Fruit fly (Drosophila melanogaster) whole organism, embryonic: ENCODE measurements around the gene odd.

Source experiments
- Atf6 ChIP-seq: fragments of 200-800 bp; sonication (Bioruptor generic); IDR thresholded peaks from 2 replicates; pipeline ENCODE4 v1.3.6; 2022; ENCODE audit warnings: missing biosample characterization, missing genetic modification characterization
- CG10321 ChIP-seq: fragments of 200-800 bp; sonication (Bioruptor generic); IDR thresholded peaks from 2 replicates; pipeline ENCODE4 v1.3.6; 2022; ENCODE audit warnings: missing biosample characterization, missing genetic modification characterization
- CG10431 ChIP-seq: fragments of 200-800 bp; sonication (Bioruptor generic); optimal IDR thresholded peaks from 3 replicates; lab custom pipeline; 2018; ENCODE audit warnings: missing biosample characterization, mild to moderate bottlenecking, missing genetic modification characterization
- CG12236 ChIP-seq: fragments of 200-800 bp; sonication (Bioruptor generic); optimal IDR thresholded peaks from 2 replicates; lab custom pipeline; 2016; ENCODE audit warnings: missing biosample characterization, missing genetic modification characterization
- CG13287 ChIP-seq: fragments of 200-800 bp; sonication (Bioruptor generic); IDR thresholded peaks from 2 replicates; pipeline ENCODE4 v1.3.6; 2022; ENCODE audit warnings: missing biosample characterization, missing genetic modification characterization; ENCODE audit not compliant: partially characterized antibody
- CG13894 ChIP-seq: fragments of 200-800 bp; sonication (Bioruptor generic); optimal IDR thresholded peaks from 3 replicates; lab custom pipeline; 2018; ENCODE audit warnings: missing biosample characterization, mild to moderate bottlenecking, missing genetic modification characterization, moderate library complexity
- CG14050 ChIP-seq: fragments of 200-800 bp; sonication (Bioruptor generic); IDR thresholded peaks from 3 replicates; pipeline ENCODE4 v1.3.6; 2022; ENCODE audit warnings: missing biosample characterization, missing genetic modification characterization
- CG14860 ChIP-seq: fragments of 200-800 bp; sonication (Bioruptor generic); IDR thresholded peaks from 3 replicates; pipeline ENCODE4 v1.3.6; 2022; ENCODE audit warnings: missing biosample characterization, missing genetic modification characterization; ENCODE audit not compliant: partially characterized antibody
- CG15269 ChIP-seq: fragments of 200-800 bp; sonication (Bioruptor generic); optimal IDR thresholded peaks from 2 replicates; lab custom pipeline; 2018; ENCODE audit warnings: missing biosample characterization, mild to moderate bottlenecking, missing genetic modification characterization, moderate library complexity
- CG16813 ChIP-seq: fragments of 200-800 bp; sonication (Bioruptor generic); IDR thresholded peaks from 3 replicates; pipeline ENCODE4 v1.3.6; 2022; ENCODE audit warnings: missing biosample characterization, missing genetic modification characterization; ENCODE audit not compliant: partially characterized antibody
- CG17328 ChIP-seq: fragments of 200-800 bp; sonication (Bioruptor generic); IDR thresholded peaks from 2 replicates; pipeline ENCODE4 v1.3.6; 2022; ENCODE audit warnings: missing biosample characterization, missing genetic modification characterization
- CG17359 ChIP-seq: fragments of 200-800 bp; sonication (Bioruptor generic); optimal IDR thresholded peaks from 3 replicates; lab custom pipeline; 2018; ENCODE audit warnings: missing biosample characterization, mild to moderate bottlenecking, missing genetic modification characterization, moderate library complexity
- CG18619 ChIP-seq: fragments of 200-800 bp; sonication (Bioruptor generic); optimal IDR thresholded peaks from 3 replicates; lab custom pipeline; 2017; ENCODE audit warnings: missing biosample characterization, mild to moderate bottlenecking, missing genetic modification characterization
- CG7271 ChIP-seq: fragments of 200-800 bp; sonication (Bioruptor generic); optimal IDR thresholded peaks from 2 replicates; lab custom pipeline; 2018; ENCODE audit warnings: missing biosample characterization, mild to moderate bottlenecking, missing genetic modification characterization, moderate library complexity
- CHES-1-like ChIP-seq: fragments of 200-800 bp; sonication (Bioruptor generic); optimal IDR thresholded peaks from 2 replicates; lab custom pipeline; 2016; ENCODE audit warnings: missing biosample characterization, missing genetic modification characterization
- Chrac-16 ChIP-seq: fragments of 200-800 bp; sonication (Bioruptor generic); optimal IDR thresholded peaks from 3 replicates; lab custom pipeline; 2016; ENCODE audit warnings: missing biosample characterization, missing genetic modification characterization
- Fer3 ChIP-seq: fragments of 200-800 bp; sonication (Bioruptor generic); optimal IDR thresholded peaks from 2 replicates; lab custom pipeline; 2018; ENCODE audit warnings: missing biosample characterization, mild to moderate bottlenecking, missing genetic modification characterization, moderate library complexity
- HLH54F ChIP-seq: fragments of 200-800 bp; sonication (Bioruptor generic); optimal IDR thresholded peaks from 3 replicates; lab custom pipeline; 2016; ENCODE audit warnings: missing biosample characterization, missing genetic modification characterization
- HmgZ ChIP-seq: fragments of 200-800 bp; sonication (Bioruptor generic); optimal IDR thresholded peaks from 2 replicates; lab custom pipeline; 2018; ENCODE audit warnings: missing biosample characterization, mild to moderate bottlenecking, missing genetic modification characterization
- Hmx ChIP-seq: fragments of 200-800 bp; sonication (Bioruptor generic); optimal IDR thresholded peaks from 2 replicates; lab custom pipeline; 2016; ENCODE audit warnings: missing biosample characterization, missing genetic modification characterization
- Jarid2 ChIP-seq: fragments of 200-800 bp; sonication (Bioruptor generic); optimal IDR thresholded peaks from 3 replicates; lab custom pipeline; 2017; ENCODE audit warnings: mild to moderate bottlenecking, missing biosample characterization, missing genetic modification reagents, missing genetic modification characterization
- Mrtf ChIP-seq: fragments of 200-800 bp; sonication (Bioruptor generic); IDR thresholded peaks from 3 replicates; pipeline ENCODE4 v1.3.6; 2022; ENCODE audit warnings: missing biosample characterization, missing genetic modification characterization
- NFAT ChIP-seq: fragments of 200-800 bp; sonication (Bioruptor generic); IDR thresholded peaks from 2 replicates; pipeline ENCODE4 v1.3.6; 2022; ENCODE audit warnings: missing biosample characterization, missing genetic modification characterization
- Opbp ChIP-seq: fragments of 200-800 bp; sonication (Bioruptor generic); IDR thresholded peaks from 3 replicates; pipeline ENCODE4 v1.3.6; 2022; ENCODE audit warnings: missing biosample characterization, missing genetic modification characterization; ENCODE audit not compliant: partially characterized antibody
- ac ChIP-seq: fragments of 200-800 bp; sonication (Bioruptor generic); optimal IDR thresholded peaks from 3 replicates; lab custom pipeline; 2017; ENCODE audit warnings: missing biosample characterization, mild to moderate bottlenecking, missing genetic modification characterization
- amos ChIP-seq: fragments of 200-800 bp; sonication (Bioruptor generic); IDR thresholded peaks from 2 replicates; pipeline ENCODE4 v1.3.6; 2022; ENCODE audit warnings: missing biosample characterization, missing genetic modification characterization; ENCODE audit not compliant: partially characterized antibody
- ato ChIP-seq: fragments of 200-800 bp; sonication (Bioruptor generic); IDR thresholded peaks from 2 replicates; pipeline ENCODE4 v1.3.6; 2022; ENCODE audit warnings: missing biosample characterization, missing genetic modification characterization; ENCODE audit not compliant: partially characterized antibody
- cg ChIP-seq: fragments of 200-800 bp; sonication (Bioruptor generic); optimal IDR thresholded peaks from 3 replicates; lab custom pipeline; 2019; ENCODE audit warnings: missing biosample characterization, mild to moderate bottlenecking, missing genetic modification characterization, moderate library complexity
- crol ChIP-seq: fragments of 200-800 bp; sonication (Bioruptor generic); IDR thresholded peaks from 2 replicates; pipeline ENCODE4 v1.3.6; 2022; ENCODE audit warnings: missing biosample characterization, missing genetic modification characterization
- cwo ChIP-seq: fragments of 200-800 bp; sonication (Bioruptor generic); optimal IDR thresholded peaks from 3 replicates; lab custom pipeline; 2017; ENCODE audit warnings: missing biosample characterization, missing genetic modification characterization, mild to moderate bottlenecking, moderate library complexity, missing genetic modification reagents
- esg ChIP-seq: fragments of 200-800 bp; sonication (Bioruptor generic); conservative IDR thresholded peaks from 2 replicates; pipeline ENCODE4 v1.3.6; 2022; ENCODE audit warnings: missing biosample characterization, missing genetic modification characterization
- fru ChIP-seq: fragments of >200 bp; optimal IDR thresholded peaks from 2 replicates; lab custom pipeline; 2017
- grn ChIP-seq: fragments of 200-800 bp; sonication (Bioruptor generic); optimal IDR thresholded peaks from 3 replicates; lab custom pipeline; 2017; ENCODE audit warnings: missing biosample characterization, missing genetic modification characterization
- h ChIP-seq: fragments of >200 bp; optimal IDR thresholded peaks from 2 replicates; lab custom pipeline; 2017
- hkb ChIP-seq, 2 experiments: fragments of 200-800 bp in 1 of 2; fragments of >200 bp in 1 of 2; sonication (Bioruptor generic) in 1 of 2; IDR thresholded peaks in 1 of 2; optimal IDR thresholded peaks in 1 of 2; 2 replicates each; pipeline versions ENCODE4 v1.3.6 to Lab custom; 2017 to 2022; ENCODE audit warnings: missing biosample characterization in 1 of 2, missing genetic modification characterization in 1 of 2
- jumu ChIP-seq: fragments of 200-800 bp; sonication (Bioruptor generic); optimal IDR thresholded peaks from 3 replicates; lab custom pipeline; 2016; ENCODE audit warnings: missing biosample characterization, missing genetic modification characterization
- lbe ChIP-seq: fragments of 200-800 bp; sonication (Bioruptor generic); optimal IDR thresholded peaks from 2 replicates; lab custom pipeline; 2016; ENCODE audit warnings: missing biosample characterization, mild to moderate bottlenecking, missing genetic modification characterization
- lilli ChIP-seq: fragments of 200-800 bp; sonication (Bioruptor generic); optimal IDR thresholded peaks from 3 replicates; lab custom pipeline; 2016; ENCODE audit warnings: missing biosample characterization, missing genetic modification characterization
- pan ChIP-seq, 4 experiments: fragments of >200 bp in 3 of 4; fragments of 200-800 bp in 1 of 4; sonication (Bioruptor generic) in 1 of 4; optimal IDR thresholded peaks in 3 of 4; IDR thresholded peaks in 1 of 4; 2 replicates each; pipeline versions ENCODE4 v1.3.6 to Lab custom; 2017 to 2022; ENCODE audit warnings: missing biosample characterization in 2 of 4, missing genetic modification characterization in 2 of 4, mixed read lengths in 1 of 4
- pb ChIP-seq: fragments of 200-800 bp; sonication (Bioruptor generic); optimal IDR thresholded peaks from 3 replicates; lab custom pipeline; 2016; ENCODE audit warnings: missing biosample characterization, missing genetic modification characterization
- prd ChIP-seq, 3 experiments: fragments of >200 bp in 2 of 3; fragments of 200-800 bp in 1 of 3; sonication (Bioruptor generic) in 1 of 3; optimal IDR thresholded peaks in 2 of 3; IDR thresholded peaks in 1 of 3; 2 replicates in 2 of 3; 3 replicates in 1 of 3; pipeline versions ENCODE4 v1.3.6 to Lab custom; 2017 to 2022; ENCODE audit warnings: missing biosample characterization in 1 of 3, missing genetic modification characterization in 1 of 3
- sc ChIP-seq, 3 experiments: fragments of >200 bp in 2 of 3; fragments of 200-800 bp in 1 of 3; sonication (Bioruptor generic) in 1 of 3; optimal IDR thresholded peaks; 2 replicates in 2 of 3; 3 replicates in 1 of 3; lab custom pipeline; 2017; ENCODE audit warnings: mild to moderate bottlenecking in 1 of 3, missing biosample characterization in 1 of 3, missing genetic modification characterization in 1 of 3, missing genetic modification reagents in 1 of 3
- sd ChIP-seq: fragments of 200-800 bp; sonication (Bioruptor generic); optimal IDR thresholded peaks from 3 replicates; lab custom pipeline; 2018; ENCODE audit warnings: missing biosample characterization, mild to moderate bottlenecking, missing genetic modification characterization, moderate library complexity
- sr ChIP-seq: fragments of 200-800 bp; sonication (Bioruptor generic); IDR thresholded peaks from 3 replicates; pipeline ENCODE4 v1.3.6; 2022; ENCODE audit warnings: missing biosample characterization, missing genetic modification characterization
- stwl ChIP-seq: fragments of 200-800 bp; sonication (Bioruptor generic); optimal IDR thresholded peaks from 3 replicates; lab custom pipeline; 2018; ENCODE audit warnings: missing biosample characterization, mild to moderate bottlenecking, missing genetic modification characterization, moderate library complexity
- tll ChIP-seq, 2 experiments: fragments of 200-800 bp in 1 of 2; fragments of >200 bp in 1 of 2; sonication (Bioruptor generic) in 1 of 2; optimal IDR thresholded peaks; 2 replicates each; lab custom pipeline; 2017 to 2019; ENCODE audit warnings: missing biosample characterization in 2 of 2, missing genetic modification characterization in 2 of 2, mild to moderate bottlenecking in 1 of 2, moderate library complexity in 1 of 2

Gene odd

dm6 chr2L:3606462-3607270, at the start of gene odd (continued):
- TF ChIP-seq lilli (GFP tag; lab: Kevin White, UChicago) (no peak), Mrtf (GFP tag; lab: Robert Waterston, UW) (no peak), cg (GFP tag; lab: Kevin White, UChicago) (peak; percentile 51), Opbp (GFP tag; lab: Robert Waterston, UW) (peak; percentile 29; the same call in 1 of the 3 replicates), esg (GFP tag; lab: Robert Waterston, UW) (no peak), Atf6 (no peak), CG10321 (GFP tag; lab: Robert Waterston, UW) (peak; percentile 84), CG14050 (no peak), pb (GFP tag; lab: Kevin White, UChicago) (no peak), prd (optimal IDR thresholded peaks at IDR 0.05; lab: Kevin White, UChicago) (no peak), prd (GFP tag; IDR thresholded peaks at IDR 0.05; lab: Robert Waterston, UW) (peak; percentile 34; the same call in 1 of the 3 replicates), Fer3 (tag; lab: Kevin White, UChicago) (no peak), CG13287 (GFP tag; lab: Robert Waterston, UW) (peak; percentile 31; the same call in 1 of the 2 replicates), tll (GFP tag; optimal IDR thresholded peaks at IDR 0.05; lab: Kevin White, UChicago) (peak in 1 of 2 experiments; percentile 80), cwo (no peak), CG16813 (GFP tag; lab: Robert Waterston, UW) (peak; percentile 48; the same call in 1 of the 3 replicates), CG10431 (GFP tag; lab: Kevin White, UChicago) (no peak), amos (GFP tag; lab: Robert Waterston, UW) (peak; percentile 54), HLH54F (GFP tag; lab: Kevin White, UChicago) (no peak), CG15269 (tag; lab: Kevin White, UChicago) (no peak), CG7271 (peak; percentile 18), CG12236 (no peak), CG13894 (tag; lab: Kevin White, UChicago) (no peak), sc (optimal IDR thresholded peaks at IDR 0.05; lab: Kevin White, UChicago) (no peak), sc (GFP tag; optimal IDR thresholded peaks at IDR 0.05; lab: Kevin White, UChicago) (no peak), ato (peak; percentile 61), lbe (no peak), hkb (optimal IDR thresholded peaks at IDR 0.05; lab: Kevin White, UChicago) (no peak), hkb (GFP tag; IDR thresholded peaks at IDR 0.05; lab: Robert Waterston, UW) (no peak; the same call in 1 of the 2 replicates), grn (no peak), CG14860 (GFP tag; lab: Robert Waterston, UW) (no peak), sd (tag; lab: Kevin White, UChicago) (peak; percentile 1), HmgZ (tag; lab: Kevin White, UChicago) (peak; percentile 5), pan (optimal IDR thresholded peaks at IDR 0.05; lab: Kevin White, UChicago) (no peak), pan (GFP tag; optimal IDR thresholded peaks at IDR 0.05 in 1 of 2, IDR thresholded peaks at IDR 0.05 in 1 of 2) (no peak), Jarid2 (GFP tag; lab: Kevin White, UChicago) (peak; percentile 97), h (no peak), CHES-1-like (GFP tag; lab: Kevin White, UChicago) (no peak), ac (no peak), Hmx (no peak), CG18619 (GFP tag; lab: Kevin White, UChicago) (no peak), stwl (tag; lab: Kevin White, UChicago) (no peak), Chrac-16 (GFP tag; lab: Kevin White, UChicago) (no peak), jumu (no peak), sr (GFP tag; lab: Robert Waterston, UW) (peak; percentile 50; the same call in 1 of the 3 replicates), CG17359 (tag; lab: Kevin White, UChicago) (no peak), NFAT (GFP tag; lab: Robert Waterston, UW) (no peak), CG17328 (GFP tag; lab: Robert Waterston, UW) (0 out of 2 replicates have a peak, but pooled peaks have one; percentile 12), crol (GFP tag; lab: Robert Waterston, UW) (peak; percentile 92), fru (no peak)
